Worm (Caenorhabditis elegans): ENCODE measurements around the gene F17A9.5.
"Not testable (repeated sequence)": the region's sequence is repeated elsewhere in the genome, so short reads cannot be mapped to it uniquely, and the experiment has no call there.

Gene F17A9.5

DNA sequence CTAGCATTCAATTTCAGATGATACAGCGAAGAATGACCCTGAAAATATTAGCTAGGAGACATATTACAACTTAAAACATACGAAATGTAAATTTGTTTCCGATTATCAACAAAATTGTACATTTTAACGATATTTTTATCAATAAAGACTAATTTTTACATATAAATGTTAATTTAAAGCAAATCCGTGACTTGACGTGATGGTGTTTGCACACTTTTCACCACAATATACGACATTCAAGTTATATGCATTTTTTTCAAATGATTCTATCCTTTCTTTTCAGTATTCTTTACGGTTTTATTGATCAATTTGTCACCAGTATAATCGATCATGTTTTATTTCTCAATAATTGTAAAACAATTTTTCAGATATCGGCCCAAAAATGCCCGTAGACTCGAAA is 17.0 kb downstream of the F17A9.5 start, which contains the start of gene Y38A10A.7 (continued):
- no peak for TF ChIP-seq R02D3.7 (tag; optimal IDR thresholded peaks at IDR 0.05)
- no peak for TF ChIP-seq unc-62 (GFP tag; optimal IDR thresholded peaks at IDR 0.05)
- no peak for TF ChIP-seq mbf-1 (tag; optimal IDR thresholded peaks at IDR 0.05)
- TF ChIP-seq lin-39 (tag; optimal IDR thresholded peaks at IDR 0.05), result no peak
- TF ChIP-seq ztf-11 (tag; optimal IDR thresholded peaks at IDR 0.05), result no peak

DNA sequence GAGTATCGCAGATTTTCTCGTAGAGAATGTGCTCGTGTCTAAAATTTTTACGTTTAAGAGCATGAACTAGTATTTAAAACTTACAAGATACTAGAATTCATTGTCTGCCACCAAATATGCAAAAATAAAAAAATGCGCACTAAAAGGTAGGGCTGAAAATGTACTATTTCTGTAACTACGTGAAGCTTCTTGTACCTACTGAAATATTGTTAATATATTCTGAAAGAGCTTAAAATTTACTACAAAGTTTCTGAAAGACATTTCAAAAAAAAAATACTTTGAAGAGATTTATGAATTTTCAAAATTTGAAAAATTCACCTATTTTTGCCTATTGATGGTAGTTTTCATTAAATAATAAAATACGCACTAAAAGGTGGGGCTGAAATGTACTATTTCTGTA is 42.8 kb downstream of the F17A9.5 start, which contains the start of gene fbxa-214:
Gene fbxa-214, minus strand, starts transcription at position 101 of the 400 bp plus-strand sequence.
- not testable (repeated sequence) for TF ChIP-seq nhr-10, elt-1, F13H6.1 (tag; optimal IDR thresholded peaks at IDR 0.05)

DNA sequence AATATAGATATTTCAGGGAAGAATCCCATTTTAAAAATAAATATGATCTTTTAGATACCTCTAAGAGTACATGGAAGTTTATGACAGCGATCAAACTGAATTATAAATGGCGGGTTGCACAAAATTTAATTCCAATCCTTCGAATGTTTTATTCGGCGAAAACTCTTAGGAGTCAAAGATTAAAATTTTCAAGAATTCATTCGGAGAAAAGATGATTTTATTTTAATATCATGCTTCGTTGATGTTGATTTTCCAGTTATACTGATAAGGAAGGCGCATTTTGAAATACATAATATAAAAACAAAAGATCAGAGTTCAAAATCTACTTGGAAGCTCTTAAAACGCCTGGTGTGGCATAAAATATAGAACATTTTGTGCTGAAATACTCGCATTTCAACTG is 45.7 kb downstream of the F17A9.5 start, which contains the start of gene srh-10:
Gene srh-10, minus strand, starts transcription at position 29 of the 400 bp plus-strand sequence.
- TF ChIP-seq ama-1 (optimal IDR thresholded peaks at IDR 0.05), result no peak
- TF ChIP-seq nhr-6 (tag; optimal IDR thresholded peaks at IDR 0.05), result no peak
- no peak for TF ChIP-seq mbf-1 (tag; optimal IDR thresholded peaks at IDR 0.05)
- no peak for TF ChIP-seq F13H6.1 (tag; optimal IDR thresholded peaks at IDR 0.05)
- no peak for TF ChIP-seq nhr-77 (tag; optimal IDR thresholded peaks at IDR 0.05)
- no peak for TF ChIP-seq unc-62 (GFP tag; optimal IDR thresholded peaks at IDR 0.05)
- TF ChIP-seq zag-1 (tag; optimal IDR thresholded peaks at IDR 0.05), result no peak
- TF ChIP-seq nhr-21 (tag; optimal IDR thresholded peaks at IDR 0.05), result no peak
- no peak for TF ChIP-seq skn-1 (tag; optimal IDR thresholded peaks at IDR 0.05)
- no peak for TF ChIP-seq elt-3 (tag; optimal IDR thresholded peaks at IDR 0.05)
- TF ChIP-seq ceh-82 (tag; optimal IDR thresholded peaks at IDR 0.05), result no peak
- no peak for TF ChIP-seq C34F6.9 (tag; optimal IDR thresholded peaks at IDR 0.05)
- no peak for TF ChIP-seq sma-9 (GFP tag; optimal IDR thresholded peaks at IDR 0.05)
- TF ChIP-seq sma-9 (tag; optimal IDR thresholded peaks at IDR 0.05), result no peak
- TF ChIP-seq Y55F3AM.14 (GFP tag; optimal IDR thresholded peaks at IDR 0.05), result no peak
- TF ChIP-seq nhr-10 (tag; optimal IDR thresholded peaks at IDR 0.05), result no peak

DNA sequence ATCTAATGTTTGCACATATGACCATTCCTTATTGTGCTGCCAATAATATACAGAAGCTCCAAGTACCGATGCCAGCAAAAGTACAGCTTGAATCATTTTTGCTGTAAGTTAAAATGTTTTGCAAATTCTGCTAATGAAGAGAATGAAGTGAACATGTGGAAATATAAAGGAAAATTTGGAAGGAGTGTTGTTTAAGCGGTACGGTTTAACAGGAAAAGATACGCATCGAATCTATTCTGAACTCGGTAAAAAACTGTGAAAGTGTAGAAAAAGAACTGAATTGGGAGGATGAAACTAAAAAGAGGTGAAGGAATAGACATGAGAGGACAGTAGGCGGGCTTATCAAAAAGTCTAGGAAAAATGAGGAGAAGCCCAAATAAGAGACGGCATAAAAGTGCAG is 49.5 kb downstream of the F17A9.5 start, which contains the start of gene Y38A10A.2:
Gene Y38A10A.2, minus strand, starts transcription at position 101 of the 400 bp plus-strand sequence.
- TF ChIP-seq unc-39 (tag; optimal IDR thresholded peaks at IDR 0.05), result no peak
- no peak for TF ChIP-seq nhr-25 (tag; optimal IDR thresholded peaks at IDR 0.05)
- no peak for TF ChIP-seq elt-1 (tag; optimal IDR thresholded peaks at IDR 0.05)
- no peak for TF ChIP-seq nhr-77 (tag; optimal IDR thresholded peaks at IDR 0.05)
- TF ChIP-seq nhr-6 (tag; optimal IDR thresholded peaks at IDR 0.05), result no peak
- TF ChIP-seq nhr-23 (tag; optimal IDR thresholded peaks at IDR 0.05), result no peak
- TF ChIP-seq R02D3.7 (tag; optimal IDR thresholded peaks at IDR 0.05), result no peak
- TF ChIP-seq ZK546.5 (tag; optimal IDR thresholded peaks at IDR 0.05), result no peak
- TF ChIP-seq ztf-1 (GFP tag; conservative IDR thresholded peaks at IDR 0.05), result no peak
- TF ChIP-seq egl-27 (tag; optimal IDR thresholded peaks at IDR 0.05), result no peak
- TF ChIP-seq ceh-82 (tag; optimal IDR thresholded peaks at IDR 0.05), result no peak
- no peak for TF ChIP-seq mdl-1 (tag; optimal IDR thresholded peaks at IDR 0.05)
- no peak for TF ChIP-seq nhr-10 (tag; optimal IDR thresholded peaks at IDR 0.05)
- no peak for TF ChIP-seq lin-13 (GFP tag; optimal IDR thresholded peaks at IDR 0.05)
- TF ChIP-seq ceh-16 (tag; optimal IDR thresholded peaks at IDR 0.05), result no peak
- TF ChIP-seq Y55F3AM.14 (GFP tag; optimal IDR thresholded peaks at IDR 0.05), result no peak
- TF ChIP-seq lin-39 (tag; optimal IDR thresholded peaks at IDR 0.05), result no peak
- TF ChIP-seq mbf-1 (tag; optimal IDR thresholded peaks at IDR 0.05), result no peak
- TF ChIP-seq fos-1 (tag; optimal IDR thresholded peaks at IDR 0.05), result no peak
- no peak for TF ChIP-seq skn-1 (tag; optimal IDR thresholded peaks at IDR 0.05)
